Worm (Caenorhabditis elegans) whole organism, late embryonic: ENCODE results near the gene gcy-36.

ENCODE experiments used
- F13H6.1 ChIP-seq: sonication (generic microtip); optimal IDR thresholded peaks from 2 replicates; lab custom pipeline; 2016; ENCODE audit warnings: missing genetic modification characterization, missing compliant biosample characterization
- ahr-1 ChIP-seq: sonication (generic microtip); optimal IDR thresholded peaks from 2 replicates; lab custom pipeline; 2016; ENCODE audit warnings: missing genetic modification characterization, missing compliant biosample characterization
- ama-1 ChIP-seq: fragments of 150-350 bp; optimal IDR thresholded peaks from 2 replicates; lab custom pipeline; 2014
- ceh-18 ChIP-seq: sonication (generic microtip); optimal IDR thresholded peaks from 2 replicates; lab custom pipeline; 2016; ENCODE audit warnings: missing genetic modification characterization, missing compliant biosample characterization
- ceh-19 ChIP-seq: fragments of 200-800 bp; sonication (Bioruptor generic); optimal IDR thresholded peaks from 2 replicates; lab custom pipeline; 2018; ENCODE audit warnings: mild to moderate bottlenecking, missing genetic modification characterization, missing compliant biosample characterization
- ceh-2 ChIP-seq: sonication (generic microtip); optimal IDR thresholded peaks from 2 replicates; lab custom pipeline; 2016; ENCODE audit warnings: missing genotype, missing genetic modification characterization, missing compliant biosample characterization
- ceh-30 ChIP-seq: fragments of 150-350 bp; optimal IDR thresholded peaks from 2 replicates; lab custom pipeline; 2014; ENCODE audit warnings: missing biosample characterization, missing genetic modification characterization
- ceh-31 ChIP-seq: sonication (generic microtip); optimal IDR thresholded peaks from 2 replicates; lab custom pipeline; 2016; ENCODE audit warnings: missing genetic modification characterization, missing compliant biosample characterization
- ceh-34 ChIP-seq: sonication (generic microtip); optimal IDR thresholded peaks from 2 replicates; lab custom pipeline; 2016; ENCODE audit warnings: mild to moderate bottlenecking, missing genetic modification characterization, missing compliant biosample characterization
- ceh-45 ChIP-seq: fragments of 200-800 bp; sonication (Bioruptor generic); IDR thresholded peaks from 2 replicates; pipeline ENCODE4 v1.3.6; 2022; ENCODE audit warnings: missing genetic modification reagents, missing genetic modification characterization, missing compliant biosample characterization
- ceh-48 ChIP-seq: sonication (generic microtip); optimal IDR thresholded peaks from 2 replicates; lab custom pipeline; 2016; ENCODE audit warnings: missing genetic modification characterization, inconsistent platforms, missing compliant biosample characterization
- ceh-6 ChIP-seq: fragments of 200-800 bp; sonication (Bioruptor generic); optimal IDR thresholded peaks from 2 replicates; lab custom pipeline; 2018; ENCODE audit warnings: mild to moderate bottlenecking, missing genetic modification characterization, missing compliant biosample characterization
- che-1 ChIP-seq: sonication (generic microtip); optimal IDR thresholded peaks from 2 replicates; lab custom pipeline; 2016; ENCODE audit warnings: mild to moderate bottlenecking, missing genetic modification characterization, missing compliant biosample characterization
- dve-1 ChIP-seq: sonication (generic microtip); optimal IDR thresholded peaks from 2 replicates; lab custom pipeline; 2017; ENCODE audit warnings: antibody characterized with exemption, mild to moderate bottlenecking, missing genetic modification characterization, missing compliant biosample characterization
- elt-2 ChIP-seq: sonication (generic microtip); optimal IDR thresholded peaks from 2 replicates; lab custom pipeline; 2016; ENCODE audit warnings: missing genetic modification reagents, missing genetic modification characterization, missing compliant biosample characterization
- elt-4 ChIP-seq: sonication (generic microtip); optimal IDR thresholded peaks from 2 replicates; lab custom pipeline; 2016; ENCODE audit warnings: missing genetic modification characterization, missing compliant biosample characterization
- eyg-1 ChIP-seq: sonication (generic microtip); optimal IDR thresholded peaks from 2 replicates; lab custom pipeline; 2016; ENCODE audit warnings: missing genotype, missing genetic modification characterization, missing compliant biosample characterization
- fkh-10 ChIP-seq: fragments of 150-350 bp; optimal IDR thresholded peaks from 2 replicates; lab custom pipeline; 2014; ENCODE audit warnings: missing biosample characterization, missing genetic modification reagents, missing genetic modification characterization
- hlh-13 ChIP-seq: fragments of 200-800 bp; sonication (Bioruptor generic); optimal IDR thresholded peaks from 2 replicates; lab custom pipeline; 2018; ENCODE audit warnings: mild to moderate bottlenecking, missing genetic modification characterization, missing compliant biosample characterization
- hlh-15 ChIP-seq: sonication (generic microtip); optimal IDR thresholded peaks from 2 replicates; lab custom pipeline; 2016; ENCODE audit warnings: missing genetic modification characterization, missing compliant biosample characterization
- hlh-30 ChIP-seq: sonication (generic microtip); optimal IDR thresholded peaks from 2 replicates; lab custom pipeline; 2017; ENCODE audit warnings: antibody characterized with exemption, missing genetic modification characterization, missing compliant biosample characterization; ENCODE audit not compliant: insufficient read depth
- lim-6 ChIP-seq: sonication (generic microtip); optimal IDR thresholded peaks from 2 replicates; lab custom pipeline; 2016; ENCODE audit warnings: missing genetic modification characterization, missing compliant biosample characterization
- mec-3 ChIP-seq: sonication (generic microtip); optimal IDR thresholded peaks from 2 replicates; lab custom pipeline; 2016; ENCODE audit warnings: borderline replicate concordance, missing genetic modification characterization, missing compliant biosample characterization
- nfya-1 ChIP-seq: sonication (generic microtip); optimal IDR thresholded peaks from 2 replicates; lab custom pipeline; 2017; ENCODE audit warnings: missing genetic modification characterization, mild to moderate bottlenecking, missing compliant biosample characterization, antibody characterized with exemption, moderate library complexity
- pax-1 ChIP-seq: fragments of 150-350 bp; optimal IDR thresholded peaks from 2 replicates; lab custom pipeline; 2014; ENCODE audit warnings: missing biosample characterization, missing genetic modification characterization
- pha-4 ChIP-seq: fragments of 150-350 bp; optimal IDR thresholded peaks from 2 replicates; lab custom pipeline; 2018; ENCODE audit warnings: missing biosample characterization, missing genetic modification reagents, missing genetic modification characterization
- ref-2 ChIP-seq: sonication (generic microtip); optimal IDR thresholded peaks from 2 replicates; lab custom pipeline; 2016; ENCODE audit warnings: missing genetic modification characterization, missing compliant biosample characterization
- rnt-1 ChIP-seq: sonication (generic microtip); optimal IDR thresholded peaks from 2 replicates; lab custom pipeline; 2016; ENCODE audit warnings: missing genetic modification characterization, missing compliant biosample characterization
- sox-4 ChIP-seq: sonication (generic microtip); optimal IDR thresholded peaks from 2 replicates; lab custom pipeline; 2017; ENCODE audit warnings: mild to moderate bottlenecking, missing genetic modification characterization, inconsistent platforms, missing compliant biosample characterization
- unc-3 ChIP-seq, 2 experiments: fragments of 200-800 bp in 1 of 2; sonication (Bioruptor generic) in 1 of 2; sonication (generic microtip) in 1 of 2; conservative IDR thresholded peaks in 1 of 2; optimal IDR thresholded peaks in 1 of 2; 2 replicates each; pipeline versions ENCODE4 v1.3.6 to Lab custom; 2016 to 2022; ENCODE audit warnings: missing compliant biosample characterization in 2 of 2, missing genetic modification characterization in 2 of 2, missing genetic modification reagents in 1 of 2
- unc-42 ChIP-seq: sonication (generic microtip); optimal IDR thresholded peaks from 2 replicates; lab custom pipeline; 2016; ENCODE audit warnings: missing genotype, missing genetic modification characterization, missing compliant biosample characterization
- unc-55 ChIP-seq: sonication (generic microtip); optimal IDR thresholded peaks from 2 replicates; lab custom pipeline; 2017; ENCODE audit warnings: missing biosample characterization, missing genetic modification reagents, missing genetic modification characterization
- unc-86 ChIP-seq: sonication (generic microtip); optimal IDR thresholded peaks from 2 replicates; lab custom pipeline; 2016; ENCODE audit warnings: missing genetic modification characterization, missing compliant biosample characterization
- zip-5 ChIP-seq: sonication (generic microtip); optimal IDR thresholded peaks from 2 replicates; lab custom pipeline; 2016; ENCODE audit warnings: missing genetic modification characterization, missing compliant biosample characterization
- ztf-16 ChIP-seq: sonication (generic microtip); optimal IDR thresholded peaks from 2 replicates; lab custom pipeline; 2017; ENCODE audit warnings: missing genetic modification characterization, missing compliant biosample characterization

The gcy-36 gene

DNA sequence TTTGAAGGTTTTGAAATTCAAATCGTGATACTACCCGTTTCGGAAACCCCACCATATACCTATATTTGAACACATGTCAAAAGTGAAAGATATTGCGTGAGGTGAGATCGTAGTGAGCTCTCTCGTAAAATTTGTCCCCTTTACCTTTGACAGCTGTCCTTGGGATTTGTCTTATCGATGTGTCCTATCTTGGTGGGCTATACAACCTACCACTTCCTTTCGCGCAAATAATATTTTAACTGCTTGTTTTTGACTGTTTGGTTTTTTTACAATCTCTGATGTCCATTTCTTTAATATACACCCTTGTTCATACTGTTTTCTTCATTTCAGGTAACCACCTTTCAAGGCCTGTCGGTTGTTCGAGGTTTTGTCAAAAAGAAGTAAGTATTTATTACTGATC is 30.9 kb downstream of the gcy-36 start, which contains the start of gene eat-20:
Gene eat-20, plus strand, starts transcription at position 331 of the 400 bp plus-strand sequence.
- TF ChIP-seq pax-1 (tag; lab: Kevin White, UChicago) (no peak), ztf-16 (tag; lab: Kevin White, UChicago) (no peak), mec-3 (tag; lab: Kevin White, UChicago) (no peak), dve-1 (tag; lab: Kevin White, UChicago) (no peak), hlh-15 (no peak), ref-2 (tag; lab: Kevin White, UChicago) (no peak), ceh-18 (no peak), ceh-34 (no peak), ceh-45 (GFP tag; lab: Robert Waterston, UW) (no peak), ceh-6 (GFP tag; lab: Kevin White, UChicago) (no peak), unc-3 (GFP tag; conservative IDR thresholded peaks at IDR 0.05; lab: Robert Waterston, UW) (no peak), unc-3 (tag; optimal IDR thresholded peaks at IDR 0.05; lab: Kevin White, UChicago) (no peak), ahr-1 (tag; lab: Kevin White, UChicago) (no peak), zip-5 (tag; lab: Kevin White, UChicago) (no peak), unc-55 (GFP tag; lab: Kevin White, UChicago) (no peak), hlh-30 (tag; lab: Kevin White, UChicago) (no peak), pha-4 (tag; lab: Kevin White, UChicago) (no peak), eyg-1 (no peak), ceh-31 (tag; lab: Kevin White, UChicago) (no peak), hlh-13 (no peak)

DNA sequence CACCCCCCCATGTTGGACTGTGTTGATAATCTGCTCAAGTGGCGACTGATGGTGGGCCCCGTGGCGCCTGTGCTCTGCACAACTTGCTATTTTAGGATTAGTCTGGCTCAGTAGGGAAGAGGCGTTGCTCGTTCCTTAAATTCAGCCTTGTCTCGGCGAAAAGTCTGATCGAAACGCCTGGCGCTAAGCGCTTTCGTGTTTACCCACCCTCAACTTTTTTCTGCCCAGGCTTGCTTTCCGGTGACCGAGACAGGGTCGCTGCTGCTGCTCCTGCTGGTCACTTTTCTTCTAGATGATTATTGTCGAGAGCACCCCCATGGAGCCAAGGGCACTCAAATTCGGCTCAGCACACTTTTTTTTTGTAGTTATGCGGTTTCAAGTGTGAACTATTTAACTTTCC is 35.7 kb downstream of the gcy-36 start:
- TF ChIP-seq nfya-1, result no peak
- TF ChIP-seq hlh-15, result no peak
- TF ChIP-seq unc-86 (tag; lab: Kevin White, UChicago), result no peak
- TF ChIP-seq elt-4 (tag; lab: Kevin White, UChicago), result no peak
- TF ChIP-seq ceh-2 (tag; lab: Kevin White, UChicago), result no peak
- TF ChIP-seq unc-3 (GFP tag; conservative IDR thresholded peaks at IDR 0.05; lab: Robert Waterston, UW), result no peak
- no peak for TF ChIP-seq unc-3 (tag; optimal IDR thresholded peaks at IDR 0.05; lab: Kevin White, UChicago)
- no peak for TF ChIP-seq ceh-30 (tag; lab: Kevin White, UChicago)
- TF ChIP-seq unc-42, result no peak
- no peak for TF ChIP-seq ref-2 (tag; lab: Kevin White, UChicago)

DNA sequence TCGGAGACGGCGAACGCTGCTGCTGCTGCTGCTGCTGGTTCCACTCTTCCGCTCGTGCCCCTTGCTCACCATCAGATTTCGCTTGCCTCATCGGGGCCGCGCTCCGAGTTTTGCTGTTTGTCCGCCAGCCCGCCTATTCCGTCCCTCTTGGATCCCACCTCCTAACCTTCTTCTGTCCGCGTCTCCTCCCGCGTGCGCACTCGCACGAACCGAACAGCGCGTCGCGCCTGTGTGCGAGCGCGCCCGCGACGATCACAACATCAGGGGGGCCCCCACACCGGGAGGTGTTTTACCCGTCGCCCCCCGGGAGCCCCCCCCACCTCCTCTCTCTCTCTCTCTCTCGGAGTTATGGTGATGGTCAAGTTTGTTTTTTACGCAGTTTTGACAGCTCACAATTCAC is 37.0 kb downstream of the gcy-36 start:
- TF ChIP-seq sox-4 (tag; lab: Kevin White, UChicago), result peak; percentile 19
- no peak for TF ChIP-seq pax-1 (tag; lab: Kevin White, UChicago)

DNA sequence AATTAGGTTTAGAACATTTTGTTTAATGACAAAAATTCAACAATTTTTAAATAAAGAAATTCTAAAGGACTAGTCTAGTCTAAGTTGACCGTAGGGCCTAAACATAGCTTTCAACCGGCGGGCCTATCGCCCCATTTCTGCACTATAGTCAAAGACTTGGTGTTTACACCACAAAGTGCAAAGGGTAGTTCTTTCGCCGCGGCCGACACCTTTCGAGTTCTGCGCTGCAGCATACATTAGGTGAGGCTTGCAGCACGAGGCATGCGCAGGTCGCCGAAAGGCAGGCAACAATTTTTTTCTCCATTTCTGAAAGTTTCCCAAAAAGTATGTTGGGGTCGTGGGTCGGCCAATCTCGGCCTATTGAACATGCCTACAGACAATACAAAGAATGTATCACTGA is 49.7 kb downstream of the gcy-36 start:
- TF ChIP-seq zip-5 (tag; lab: Kevin White, UChicago) (no peak), pha-4 (tag; lab: Kevin White, UChicago) (no peak), ceh-48 (tag; lab: Kevin White, UChicago) (no peak), che-1 (no peak), nfya-1 (no peak), rnt-1 (tag; lab: Kevin White, UChicago) (no peak), ceh-18 (no peak), ceh-19 (GFP tag; lab: Kevin White, UChicago) (no peak), eyg-1 (no peak), elt-2 (tag; lab: Kevin White, UChicago) (no peak), fkh-10 (GFP tag; lab: Kevin White, UChicago) (no peak), ztf-16 (tag; lab: Kevin White, UChicago) (no peak), lim-6 (tag; lab: Kevin White, UChicago) (no peak), F13H6.1 (tag; lab: Kevin White, UChicago) (no peak), ceh-2 (tag; lab: Kevin White, UChicago) (no peak), ceh-34 (no peak)

DNA sequence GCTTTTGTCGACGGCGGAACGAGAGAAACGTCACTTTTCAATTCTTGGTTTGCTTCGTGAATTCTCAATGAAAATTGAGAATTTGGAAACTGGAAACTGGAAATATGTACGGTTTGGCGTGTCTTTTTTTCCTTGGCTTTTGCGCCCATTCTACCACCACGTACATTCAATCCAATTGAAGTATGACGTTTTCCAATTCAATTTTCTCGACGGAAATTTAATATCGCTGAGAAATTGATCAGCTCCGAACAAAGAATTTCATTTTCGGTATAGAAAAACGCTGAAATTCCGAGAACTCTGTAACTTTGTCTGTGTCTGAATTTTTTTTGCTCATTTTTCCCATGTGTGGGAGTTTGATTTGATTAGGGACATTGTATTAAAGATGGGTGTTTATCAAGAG is 54.4 kb downstream of the gcy-36 start:
- TF ChIP-seq unc-42, result peak; percentile 56
- no peak for TF ChIP-seq ama-1 (lab: Kevin White, UChicago)
